Fruit fly (Drosophila melanogaster): ENCODE data around the gene CG13028.

- TF ChIP-seq Abd-B (GFP tag; optimal IDR thresholded peaks at IDR 0.05) (no peak), Rel (GFP tag; optimal IDR thresholded peaks at IDR 0.05) (no peak), Rel (tag; optimal IDR thresholded peaks at IDR 0.05) (no peak), HLH106 (tag; optimal IDR thresholded peaks at IDR 0.05) (no peak)
Observed at dm6 chr3L:16893647-16894046, 29.4 kb upstream of the CG13028 start.

Data from whole organism, wandering third instar larva.